Fruit fly (Drosophila melanogaster) whole organism: ENCODE measurements around the gene CG7179.

Source experiments
- CG8478 ChIP-seq: fragments of >200 bp; optimal IDR thresholded peaks from 2 replicates; lab custom pipeline; 2018; ENCODE audit warnings: inconsistent platforms
- Dll ChIP-seq: fragments of >200 bp; optimal IDR thresholded peaks from 2 replicates; lab custom pipeline; 2017
- EcR ChIP-seq, 2 experiments: fragments of >200 bp; optimal IDR thresholded peaks; 2 replicates each; lab custom pipeline; 2017; ENCODE audit warnings: missing biosample characterization in 2 of 2, missing genetic modification characterization in 2 of 2, missing genetic modification reagents in 2 of 2
- pan ChIP-seq: fragments of >200 bp; optimal IDR thresholded peaks from 2 replicates; lab custom pipeline; 2017
- psq ChIP-seq: fragments of >200 bp; optimal IDR thresholded peaks from 2 replicates; lab custom pipeline; 2017
- usp ChIP-seq: fragments of >200 bp; optimal IDR thresholded peaks from 2 replicates; lab custom pipeline; 2017; ENCODE audit warnings: missing biosample characterization, missing genetic modification characterization, mixed read lengths

Gene CG7179

dm6 chr2L:7809699-7810088, 31.9 kb upstream of the CG7179 start:
- TF ChIP-seq CG8478 (lab: Kevin White, UChicago) = peak; percentile 35
- peak in 1 of 2 experiments; percentile 21 for TF ChIP-seq EcR (GFP tag; optimal IDR thresholded peaks at IDR 0.05; lab: Kevin White, UChicago)
- no peak for TF ChIP-seq pan (lab: Kevin White, UChicago)

DNA sequence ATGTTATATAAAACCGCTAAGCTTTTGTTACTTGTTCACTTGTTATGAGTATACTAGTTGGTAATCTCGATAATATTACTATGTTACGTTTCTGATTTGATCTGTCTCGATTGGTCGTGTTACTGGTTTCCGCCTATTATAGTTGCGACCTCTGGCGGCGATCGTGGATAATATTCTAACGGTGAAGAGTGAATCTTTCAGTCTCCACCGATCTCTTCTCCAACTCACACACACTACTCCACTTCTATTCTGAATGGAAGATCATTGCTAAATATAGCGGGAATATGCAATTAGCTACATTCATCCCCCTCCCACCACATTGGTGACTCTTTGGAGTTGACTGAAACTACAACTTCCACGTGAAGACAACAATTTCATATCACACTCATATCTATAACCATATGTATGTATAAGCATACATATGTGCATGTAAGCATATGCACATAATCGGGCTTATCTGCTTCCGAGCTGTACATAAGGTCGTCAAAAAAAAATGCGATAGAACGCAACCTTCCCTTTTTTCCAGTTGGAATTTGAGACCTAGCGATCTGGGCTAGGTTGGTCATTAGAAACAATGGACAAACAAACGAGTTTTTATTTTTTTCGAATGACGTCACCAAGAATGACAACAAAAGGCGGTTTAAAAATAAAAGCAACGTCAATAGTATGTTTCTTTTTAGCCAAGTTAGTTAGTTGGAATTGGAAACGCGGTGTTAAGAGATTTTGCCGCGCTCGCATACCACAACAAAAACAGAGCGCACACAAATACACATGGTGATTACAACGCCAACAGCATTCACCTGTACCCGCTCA, 31.3 kb upstream of the CG7179 start:
- TF ChIP-seq usp (GFP tag; lab: Kevin White, UChicago) (no peak), pan (lab: Kevin White, UChicago) (no peak), psq (lab: Kevin White, UChicago) (no peak), EcR (GFP tag; optimal IDR thresholded peaks at IDR 0.05; lab: Kevin White, UChicago) (no peak), Dll (lab: Kevin White, UChicago) (no peak), CG8478 (lab: Kevin White, UChicago) (no peak)

DNA sequence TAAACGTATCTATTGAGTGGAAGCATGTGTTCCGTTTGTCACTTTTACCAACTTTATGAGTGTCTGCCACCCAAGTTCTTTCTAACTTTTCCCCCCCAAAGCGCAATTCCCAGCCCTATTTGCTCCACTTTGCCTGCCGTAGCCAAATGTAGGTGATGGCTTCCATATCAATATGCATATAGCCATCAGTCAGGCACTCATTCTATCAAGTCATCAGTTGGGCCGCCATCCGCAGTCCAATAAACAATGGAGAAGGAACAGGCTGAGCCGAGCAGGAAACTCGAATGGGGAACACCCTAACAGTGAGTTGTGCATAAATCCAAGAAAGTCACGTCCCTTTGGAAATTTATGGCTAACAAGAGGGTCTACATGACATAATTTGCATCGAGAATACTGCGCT, 29.7 kb upstream of the CG7179 start:
- TF ChIP-seq psq (lab: Kevin White, UChicago) (no peak), EcR (GFP tag; optimal IDR thresholded peaks at IDR 0.05; lab: Kevin White, UChicago) (no peak), pan (lab: Kevin White, UChicago) (no peak), usp (GFP tag; lab: Kevin White, UChicago) (no peak), Dll (lab: Kevin White, UChicago) (no peak), CG8478 (lab: Kevin White, UChicago) (no peak)

- TF ChIP-seq EcR (GFP tag; optimal IDR thresholded peaks at IDR 0.05; lab: Kevin White, UChicago) (peak in 1 of 2 experiments; percentile 27), CG8478 (lab: Kevin White, UChicago) (no peak)
Measured at dm6 chr2L:7799804-7800433, 22.1 kb upstream of the CG7179 start, which contains the start of the genes Herp and r2d2. TSS of gene Herp (minus strand) at chr2L:7800058. TSS of gene r2d2 (plus strand) at chr2L:7800147.

DNA sequence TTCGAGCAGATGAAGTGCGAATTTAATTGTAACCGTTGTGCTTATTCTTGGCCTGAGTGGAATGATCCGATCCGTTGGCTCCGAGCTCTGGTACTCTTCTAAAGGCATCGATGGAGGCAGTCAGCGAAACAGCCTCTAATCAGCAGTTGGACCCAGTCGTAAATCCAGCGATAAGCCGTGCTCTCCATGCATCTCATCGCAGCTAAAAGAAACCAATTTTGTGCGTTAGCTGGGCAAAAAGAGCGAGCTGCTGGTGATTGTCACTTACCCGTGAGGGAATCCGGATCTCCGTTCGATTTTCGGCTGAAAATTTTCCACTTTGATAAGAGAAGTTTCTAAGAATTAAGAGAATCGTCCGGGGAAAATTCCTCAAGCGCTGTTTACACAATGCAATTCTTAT, 18.0 kb upstream of the CG7179 start, which contains the start of gene LKRSDH:
LKRSDH (minus strand) TSS at position 101 of the 400 bp plus-strand sequence.
- no peak for TF ChIP-seq Dll (lab: Kevin White, UChicago)
- TF ChIP-seq psq (lab: Kevin White, UChicago) = no peak
- no peak for TF ChIP-seq CG8478 (lab: Kevin White, UChicago)
- no peak for TF ChIP-seq usp (GFP tag; lab: Kevin White, UChicago)
- TF ChIP-seq EcR (GFP tag; optimal IDR thresholded peaks at IDR 0.05; lab: Kevin White, UChicago) = no peak
- no peak for TF ChIP-seq pan (lab: Kevin White, UChicago)

DNA sequence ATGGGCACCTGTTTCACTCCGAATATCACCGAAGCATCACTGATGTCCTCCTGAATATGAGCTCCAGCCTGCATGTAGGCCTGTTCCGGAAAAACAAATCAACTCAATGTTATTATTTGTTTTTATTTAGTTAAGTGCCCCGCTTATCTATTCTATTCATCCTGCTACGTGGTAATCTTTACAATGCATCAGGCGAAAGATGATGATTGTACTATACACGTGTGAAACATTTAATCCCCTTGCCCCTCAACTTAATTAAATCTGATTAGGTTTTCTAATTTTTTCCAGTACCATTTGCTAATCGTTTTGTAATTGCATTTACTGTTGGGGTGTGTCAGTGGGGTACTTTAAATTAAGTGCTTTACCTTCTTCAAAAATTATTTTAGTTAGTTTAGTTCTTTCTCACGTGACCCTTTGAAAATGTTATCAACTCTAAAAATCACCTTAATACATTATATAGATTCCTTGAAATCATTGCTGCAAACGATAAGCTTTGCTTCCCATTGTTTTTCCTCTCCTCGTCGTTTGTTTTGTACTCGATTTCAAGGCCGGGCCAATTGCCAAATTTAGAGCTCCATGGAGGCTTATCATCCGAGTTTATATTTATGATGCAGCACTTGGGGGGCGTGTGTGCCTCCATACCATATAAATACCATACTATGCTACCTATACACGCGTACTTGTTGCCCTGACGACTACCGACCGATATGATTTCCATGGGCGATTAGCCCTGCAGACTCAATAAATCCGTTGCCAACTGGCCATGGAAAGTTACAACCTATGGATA, 17.1 kb upstream of the CG7179 start:
- TF ChIP-seq usp (GFP tag; lab: Kevin White, UChicago) (no peak), pan (lab: Kevin White, UChicago) (no peak), psq (lab: Kevin White, UChicago) (no peak), CG8478 (lab: Kevin White, UChicago) (no peak)

dm6 chr2L:7791356-7791738, 13.5 kb upstream of the CG7179 start:
- no peak for TF ChIP-seq EcR (GFP tag; optimal IDR thresholded peaks at IDR 0.05; lab: Kevin White, UChicago)
- TF ChIP-seq Dll (lab: Kevin White, UChicago) = no peak
- TF ChIP-seq psq (lab: Kevin White, UChicago) = no peak
- TF ChIP-seq pan (lab: Kevin White, UChicago) = no peak
- TF ChIP-seq usp (GFP tag; lab: Kevin White, UChicago) = no peak
- no peak for TF ChIP-seq CG8478 (lab: Kevin White, UChicago)

- TF ChIP-seq psq (lab: Kevin White, UChicago) (no peak), EcR (GFP tag; optimal IDR thresholded peaks at IDR 0.05; lab: Kevin White, UChicago) (no peak), CG8478 (lab: Kevin White, UChicago) (no peak), Dll (lab: Kevin White, UChicago) (no peak), usp (GFP tag; lab: Kevin White, UChicago) (no peak), pan (lab: Kevin White, UChicago) (no peak)
Measured at dm6 chr2L:7790448-7791355, 12.9 kb upstream of the CG7179 start, which contains the start of gene CG7149. TSS of gene CG7149 (minus strand) at chr2L:7790557.

- no peak for TF ChIP-seq usp (GFP tag; lab: Kevin White, UChicago)
- TF ChIP-seq pan (lab: Kevin White, UChicago) = no peak
- no peak for TF ChIP-seq CG8478 (lab: Kevin White, UChicago)
- no peak for TF ChIP-seq Dll (lab: Kevin White, UChicago)
- TF ChIP-seq psq (lab: Kevin White, UChicago) = no peak
- no peak for TF ChIP-seq EcR (GFP tag; optimal IDR thresholded peaks at IDR 0.05; lab: Kevin White, UChicago)
Measured at dm6 chr2L:7790081-7790447, 12.2 kb upstream of the CG7179 start.

- no peak for TF ChIP-seq Dll (lab: Kevin White, UChicago)
- TF ChIP-seq psq (lab: Kevin White, UChicago) = no peak
- no peak for TF ChIP-seq EcR (GFP tag; optimal IDR thresholded peaks at IDR 0.05; lab: Kevin White, UChicago)
- TF ChIP-seq pan (lab: Kevin White, UChicago) = no peak
- TF ChIP-seq CG8478 (lab: Kevin White, UChicago) = no peak
- no peak for TF ChIP-seq usp (GFP tag; lab: Kevin White, UChicago)
Measured at dm6 chr2L:7788952-7789466, 11.2 kb upstream of the CG7179 start.
